Worm (Caenorhabditis elegans) whole organism, L3 larva: ENCODE data around the gene T04C10.3.

ENCODE experiments used
- R02D3.7 ChIP-seq: fragments of 150-350 bp; optimal IDR thresholded peaks from 2 replicates; lab custom pipeline; 2014; ENCODE audit warnings: missing biosample characterization, missing genetic modification characterization
- ZK546.5 ChIP-seq: sonication (generic microtip); optimal IDR thresholded peaks from 2 replicates; lab custom pipeline; 2017; ENCODE audit warnings: missing biosample characterization, missing genetic modification characterization
- aly-2 ChIP-seq: fragments of 150-350 bp; optimal IDR thresholded peaks from 2 replicates; lab custom pipeline; 2014; ENCODE audit warnings: missing biosample characterization, missing genetic modification characterization
- ama-1 ChIP-seq: fragments of 150-350 bp; optimal IDR thresholded peaks from 2 replicates; lab custom pipeline; 2018
- ceh-16 ChIP-seq: sonication (generic microtip); optimal IDR thresholded peaks from 2 replicates; lab custom pipeline; 2017; ENCODE audit warnings: missing biosample characterization, missing genetic modification characterization
- ceh-28 ChIP-seq: fragments of 150-350 bp; optimal IDR thresholded peaks from 2 replicates; lab custom pipeline; 2014; ENCODE audit warnings: missing biosample characterization, missing genetic modification reagents, missing genetic modification characterization
- ceh-82 ChIP-seq: fragments of 150-350 bp; optimal IDR thresholded peaks from 2 replicates; lab custom pipeline; 2014; ENCODE audit warnings: missing biosample characterization, missing genetic modification characterization
- daf-12 ChIP-seq: fragments of 150-350 bp; optimal IDR thresholded peaks from 2 replicates; lab custom pipeline; 2014; ENCODE audit warnings: missing biosample characterization, missing genetic modification reagents, missing genetic modification characterization
- egl-27 ChIP-seq: sonication (generic microtip); optimal IDR thresholded peaks from 4 replicates; lab custom pipeline; 2017; ENCODE audit warnings: missing biosample characterization, missing genetic modification reagents, missing genetic modification characterization
- egl-5 ChIP-seq: fragments of 150-350 bp; optimal IDR thresholded peaks from 2 replicates; lab custom pipeline; 2017; ENCODE audit warnings: missing biosample characterization, missing genetic modification reagents, missing genetic modification characterization, inconsistent platforms
- elt-1 ChIP-seq: fragments of 150-350 bp; optimal IDR thresholded peaks from 2 replicates; lab custom pipeline; 2014; ENCODE audit warnings: missing biosample characterization, missing genetic modification characterization
- elt-2 ChIP-seq: sonication (generic microtip); optimal IDR thresholded peaks from 2 replicates; lab custom pipeline; 2016; ENCODE audit warnings: missing genetic modification reagents, mild to moderate bottlenecking, missing genetic modification characterization, missing compliant biosample characterization
- elt-3 ChIP-seq, 3 experiments: fragments of 150-350 bp in 1 of 3; sonication (generic microtip) in 2 of 3; optimal IDR thresholded peaks; 2 replicates in 2 of 3; 4 replicates in 1 of 3; lab custom pipeline; 2014 to 2017; ENCODE audit warnings: missing biosample characterization in 3 of 3, missing genetic modification characterization in 3 of 3
- eor-1 ChIP-seq, 2 experiments: fragments of 150-350 bp; optimal IDR thresholded peaks; 2 replicates each; lab custom pipeline; 2014 to 2018; ENCODE audit warnings: missing biosample characterization in 2 of 2, missing genetic modification characterization in 2 of 2
- fkh-10 ChIP-seq: sonication (generic microtip); optimal IDR thresholded peaks from 2 replicates; lab custom pipeline; 2017; ENCODE audit warnings: missing biosample characterization, missing genetic modification reagents, missing genetic modification characterization
- fkh-2 ChIP-seq: fragments of 150-350 bp; optimal IDR thresholded peaks from 2 replicates; lab custom pipeline; 2014; ENCODE audit warnings: missing biosample characterization, missing genetic modification reagents, missing genetic modification characterization
- fos-1 ChIP-seq: fragments of 150-350 bp; optimal IDR thresholded peaks from 2 replicates; lab custom pipeline; 2014; ENCODE audit warnings: missing biosample characterization, missing genetic modification characterization
- hmg-11 ChIP-seq: sonication (generic microtip); optimal IDR thresholded peaks from 2 replicates; lab custom pipeline; 2016; ENCODE audit warnings: missing genetic modification characterization, missing compliant biosample characterization
- jun-1 ChIP-seq: fragments of 150-350 bp; optimal IDR thresholded peaks from 2 replicates; lab custom pipeline; 2014; ENCODE audit warnings: missing biosample characterization, missing genetic modification reagents, missing genetic modification characterization
- lin-15B ChIP-seq: fragments of 150-350 bp; optimal IDR thresholded peaks from 2 replicates; lab custom pipeline; 2014; ENCODE audit warnings: missing biosample characterization, missing genetic modification characterization
- lin-39 ChIP-seq: fragments of 150-350 bp; optimal IDR thresholded peaks from 2 replicates; lab custom pipeline; 2018; ENCODE audit warnings: missing biosample characterization, missing genetic modification reagents, missing genetic modification characterization
- lsy-12 ChIP-seq: sonication (generic microtip); optimal IDR thresholded peaks from 2 replicates; lab custom pipeline; 2016; ENCODE audit warnings: mild to moderate bottlenecking, missing genetic modification characterization, missing compliant biosample characterization
- mml-1 ChIP-seq: fragments of 150-350 bp; sonication (generic microtip); optimal IDR thresholded peaks from 3 replicates; lab custom pipeline; 2014; ENCODE audit warnings: missing biosample characterization, missing genetic modification characterization
- nfya-1 ChIP-seq: sonication (generic microtip); optimal IDR thresholded peaks from 2 replicates; lab custom pipeline; 2017; ENCODE audit warnings: missing genetic modification characterization, mild to moderate bottlenecking, missing compliant biosample characterization, antibody characterized with exemption, moderate library complexity; ENCODE audit not compliant: insufficient read depth
- nhr-11 ChIP-seq: fragments of 150-350 bp; optimal IDR thresholded peaks from 2 replicates; lab custom pipeline; 2014; ENCODE audit warnings: missing biosample characterization, missing genetic modification characterization
- nhr-12 ChIP-seq: fragments of 150-350 bp; optimal IDR thresholded peaks from 2 replicates; lab custom pipeline; 2014; ENCODE audit warnings: missing biosample characterization, missing genetic modification characterization
- nhr-23 ChIP-seq: fragments of 150-350 bp; optimal IDR thresholded peaks from 2 replicates; lab custom pipeline; 2014; ENCODE audit warnings: missing biosample characterization, missing genetic modification reagents, missing genetic modification characterization
- nhr-25 ChIP-seq: sonication (generic microtip); optimal IDR thresholded peaks from 2 replicates; lab custom pipeline; 2017; ENCODE audit warnings: missing biosample characterization, missing genetic modification characterization
- nhr-28 ChIP-seq: fragments of 150-350 bp; optimal IDR thresholded peaks from 2 replicates; lab custom pipeline; 2014; ENCODE audit warnings: missing biosample characterization, missing genetic modification characterization
- nhr-43 ChIP-seq: sonication (generic microtip); optimal IDR thresholded peaks from 2 replicates; lab custom pipeline; 2016; ENCODE audit warnings: mild to moderate bottlenecking, missing genetic modification characterization, missing compliant biosample characterization; ENCODE audit not compliant: poor library complexity, severe bottlenecking
- nhr-67 ChIP-seq: fragments of 150-350 bp; optimal IDR thresholded peaks from 2 replicates; lab custom pipeline; 2014; ENCODE audit warnings: missing biosample characterization, missing genetic modification characterization
- pha-4 ChIP-seq: fragments of 150-350 bp; optimal IDR thresholded peaks from 2 replicates; lab custom pipeline; 2014; ENCODE audit warnings: missing biosample characterization, missing genetic modification reagents, missing genetic modification characterization
- pqm-1 ChIP-seq: fragments of 150-350 bp; optimal IDR thresholded peaks from 2 replicates; lab custom pipeline; 2017; ENCODE audit warnings: missing biosample characterization, missing genetic modification characterization, inconsistent platforms
- sea-2 ChIP-seq: fragments of 150-350 bp; sonication (generic microtip); optimal IDR thresholded peaks from 4 replicates; lab custom pipeline; 2014; ENCODE audit warnings: missing biosample characterization, missing genetic modification reagents, missing genetic modification characterization
- skn-1 ChIP-seq: fragments of 150-350 bp; optimal IDR thresholded peaks from 2 replicates; lab custom pipeline; 2014; ENCODE audit warnings: missing biosample characterization, missing genetic modification characterization
- snpc-4 ChIP-seq: fragments of 150-350 bp; optimal IDR thresholded peaks from 2 replicates; lab custom pipeline; 2014; ENCODE audit warnings: missing biosample characterization, missing genetic modification characterization
- tbx-2 ChIP-seq: sonication (generic microtip); optimal IDR thresholded peaks from 2 replicates; lab custom pipeline; 2016; ENCODE audit warnings: mild to moderate bottlenecking, missing genetic modification characterization, missing compliant biosample characterization
- unc-39 ChIP-seq: sonication (generic microtip); optimal IDR thresholded peaks from 4 replicates; lab custom pipeline; 2017; ENCODE audit warnings: missing biosample characterization, missing genetic modification characterization
- unc-62 ChIP-seq: fragments of 150-350 bp; sonication (generic microtip); optimal IDR thresholded peaks from 4 replicates; lab custom pipeline; 2014; ENCODE audit warnings: missing biosample characterization, missing genetic modification reagents, missing genetic modification characterization
- zag-1 ChIP-seq: fragments of 150-350 bp; optimal IDR thresholded peaks from 2 replicates; lab custom pipeline; 2014; ENCODE audit warnings: missing biosample characterization, missing genetic modification characterization
- ztf-11 ChIP-seq: fragments of 150-350 bp; optimal IDR thresholded peaks from 2 replicates; lab custom pipeline; 2014; ENCODE audit warnings: missing biosample characterization, missing genetic modification characterization
- ztf-4 ChIP-seq: fragments of 150-350 bp; optimal IDR thresholded peaks from 2 replicates; lab custom pipeline; 2014; ENCODE audit warnings: missing biosample characterization, missing genetic modification characterization

T04C10.3 gene

DNA sequence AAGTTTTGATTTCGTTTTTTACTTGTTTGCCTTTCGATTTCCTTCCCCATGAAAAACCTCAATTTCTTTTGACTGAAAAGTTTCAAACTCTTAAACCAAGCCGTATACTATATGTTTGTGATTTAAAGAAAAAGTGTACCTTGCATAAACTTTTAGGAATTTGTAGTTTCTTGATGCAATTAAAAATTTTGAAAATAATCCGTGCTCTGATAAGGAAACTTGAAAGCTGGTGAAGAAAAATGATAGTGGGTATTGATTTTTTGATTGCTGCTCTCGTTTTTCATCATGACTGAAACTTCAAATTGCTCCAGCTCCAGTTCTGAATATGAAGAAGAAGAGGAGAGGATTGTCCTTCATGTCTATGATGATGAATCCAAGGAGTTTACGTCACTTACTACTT is 36.9 kb downstream of the T04C10.3 start, which contains the start of gene acd-3:
acd-3 (plus strand) TSS at position 222 of the 400 bp plus-strand sequence.
- TF ChIP-seq ceh-28 (tag; lab: Kevin White, UChicago) (peak; percentile 35), snpc-4 (tag; lab: Kevin White, UChicago) (no peak), sea-2 (GFP tag; lab: Kevin White, UChicago) (no peak), pqm-1 (tag; lab: Kevin White, UChicago) (peak; percentile 43), R02D3.7 (tag; lab: Kevin White, UChicago) (no peak), elt-2 (tag; lab: Kevin White, UChicago) (peak; percentile 58), ZK546.5 (tag; lab: Kevin White, UChicago) (no peak)

ce11 chrX:14851904-14852303 is 39.7 kb downstream of the T04C10.3 start:
- TF ChIP-seq aly-2 (tag; lab: Kevin White, UChicago) (no peak), lin-15B (no peak), fkh-2 (tag; lab: Kevin White, UChicago) (no peak), elt-1 (no peak), daf-12 (tag; lab: Kevin White, UChicago) (no peak), R02D3.7 (tag; lab: Kevin White, UChicago) (no peak), elt-3 (tag; optimal IDR thresholded peaks at IDR 0.05; lab: Kevin White, UChicago) (no peak), tbx-2 (tag; lab: Kevin White, UChicago) (no peak)

DNA sequence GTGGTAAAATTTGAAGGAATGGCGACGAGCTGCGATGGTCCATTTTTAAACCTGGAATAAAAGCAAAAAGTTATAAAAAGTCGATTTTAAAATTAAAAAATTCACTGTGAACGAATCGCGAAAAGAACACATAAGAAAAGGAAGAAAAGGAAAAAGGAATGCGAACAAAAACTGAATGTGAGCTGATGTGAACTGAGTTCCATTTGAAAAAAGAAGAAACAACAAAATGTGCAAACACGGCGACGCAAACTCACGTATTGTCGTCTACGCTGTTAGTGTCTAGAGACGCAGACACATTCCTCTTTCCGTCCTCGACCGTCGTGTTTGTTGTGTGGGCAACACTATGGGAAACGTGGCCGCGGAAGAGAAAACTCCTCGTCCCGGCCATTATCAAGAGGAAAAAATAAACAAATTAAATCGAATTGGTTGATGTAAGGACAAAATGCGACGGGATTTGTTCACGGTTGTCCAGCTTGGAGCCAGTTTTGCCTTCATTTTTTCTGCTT is 41.6 kb downstream of the T04C10.3 start, which contains the start of the genes C27C12.1 and C27C12.4:
C27C12.1 (minus strand) TSS at position 51 of the 506 bp plus-strand sequence.
C27C12.4 (plus strand) TSS at position 375 of the 506 bp plus-strand sequence.
- TF ChIP-seq mml-1 (tag; lab: Kevin White, UChicago), result no peak
- TF ChIP-seq ama-1 (lab: Kevin White, UChicago), result peak; percentile 44
- TF ChIP-seq fkh-10, result peak; percentile 67
- peak; percentile 91 for TF ChIP-seq nhr-25 (tag; lab: Kevin White, UChicago)
- peak; percentile 82 for TF ChIP-seq ceh-28 (tag; lab: Kevin White, UChicago)
- peak; percentile 85 for TF ChIP-seq nhr-43 (tag; lab: Kevin White, UChicago)
- TF ChIP-seq egl-5, result peak; percentile 51
- peak; percentile 95 for TF ChIP-seq pha-4 (tag; lab: Kevin White, UChicago)
- TF ChIP-seq nhr-12, result no peak
- TF ChIP-seq elt-1, result peak; percentile 35
- no peak for TF ChIP-seq unc-62 (GFP tag; lab: Kevin White, UChicago)
- TF ChIP-seq skn-1 (tag; lab: Kevin White, UChicago), result peak; percentile 87
- peak; percentile 87 for TF ChIP-seq lin-15B
- TF ChIP-seq ceh-16 (tag; lab: Kevin White, UChicago), result no peak
- TF ChIP-seq aly-2 (tag; lab: Kevin White, UChicago), result no peak
- peak; percentile 93 for TF ChIP-seq nhr-23 (tag; lab: Kevin White, UChicago)
- peak; percentile 68 for TF ChIP-seq R02D3.7 (tag; lab: Kevin White, UChicago)
- peak; percentile 90 for TF ChIP-seq nfya-1 (tag; lab: Kevin White, UChicago)
- no peak for TF ChIP-seq nhr-67 (tag; lab: Kevin White, UChicago)
- no peak for TF ChIP-seq ztf-11 (tag; lab: Kevin White, UChicago)
- peak; percentile 78 for TF ChIP-seq tbx-2 (tag; lab: Kevin White, UChicago)
- TF ChIP-seq zag-1 (tag; lab: Kevin White, UChicago), result peak; percentile 8
- peak; percentile 67 for TF ChIP-seq elt-2 (tag; lab: Kevin White, UChicago)
- TF ChIP-seq unc-39, result no peak
- TF ChIP-seq lin-39 (tag; lab: Kevin White, UChicago), result peak; percentile 82
- TF ChIP-seq snpc-4 (tag; lab: Kevin White, UChicago), result peak; percentile 89
- TF ChIP-seq nhr-28 (tag; lab: Kevin White, UChicago), result no peak
- TF ChIP-seq hmg-11 (tag; lab: Kevin White, UChicago), result peak; percentile 95
- TF ChIP-seq fos-1, result no peak
- peak; percentile 75 for TF ChIP-seq jun-1 (tag; lab: Kevin White, UChicago)
- peak; percentile 22 for TF ChIP-seq fkh-2 (tag; lab: Kevin White, UChicago)
- TF ChIP-seq egl-27 (tag; lab: Kevin White, UChicago), result peak; percentile 14
- peak; percentile 34 for TF ChIP-seq ztf-4
- peak; percentile 69 for TF ChIP-seq ceh-82 (tag; lab: Kevin White, UChicago)
- TF ChIP-seq nhr-11 (tag; lab: Kevin White, UChicago), result peak; percentile 20
- no peak for TF ChIP-seq daf-12 (tag; lab: Kevin White, UChicago)
- TF ChIP-seq lsy-12 (tag; lab: Kevin White, UChicago), result peak; percentile 57
- TF ChIP-seq eor-1 (tag; optimal IDR thresholded peaks at IDR 0.05; lab: Kevin White, UChicago), result no peak
